Fruit fly (Drosophila melanogaster): ENCODE data around the gene CG13694.
A peak's percentile ranks its signal among the peaks of the same experiment; 100 is the strongest.

- TF ChIP-seq usp (GFP tag; optimal IDR thresholded peaks at IDR 0.05) (no peak), EcR (GFP tag; optimal IDR thresholded peaks at IDR 0.05) (peak in 1 of 2 experiments; percentile 27), pan (optimal IDR thresholded peaks at IDR 0.05) (no peak)
These were observed 44.5 kb upstream of the CG13694 start for dm6 chr2L:160581-161452.

All from whole organism.